Fruit fly (Drosophila melanogaster): Measurements from ENCODE around the gene CG4502.

The CG4502 gene

DNA sequence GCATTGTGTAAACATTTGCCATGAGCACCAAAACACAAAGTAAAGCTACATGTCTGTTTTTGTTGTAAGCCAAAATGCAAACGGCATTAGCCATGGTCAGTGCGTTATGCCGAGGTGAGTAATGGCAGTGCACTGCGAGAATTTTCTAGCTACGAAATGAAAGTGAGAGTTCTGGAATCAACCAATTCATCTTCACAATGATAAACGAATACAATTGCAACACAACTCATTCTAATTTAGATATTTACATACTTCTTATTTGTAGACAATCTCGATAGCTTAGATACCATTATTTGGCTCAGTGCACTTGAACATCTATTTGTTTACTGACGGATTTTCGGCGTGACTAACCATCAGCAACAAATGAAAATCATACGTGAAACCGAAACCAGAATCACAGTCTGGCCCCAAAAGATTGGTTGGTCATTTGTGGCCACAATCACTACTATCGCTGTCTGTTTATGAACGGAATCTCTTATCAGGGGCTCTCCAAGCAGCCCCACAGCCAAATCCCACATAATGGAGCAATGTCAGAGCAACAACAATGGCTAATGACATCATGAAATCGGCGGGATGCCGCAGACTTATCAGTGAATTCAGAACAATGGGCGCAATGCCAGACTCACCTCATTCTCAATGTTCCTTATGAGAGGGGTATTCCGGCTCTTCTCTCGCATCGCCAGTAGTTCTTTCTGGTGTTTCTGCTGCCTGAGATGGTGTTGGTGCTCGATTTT lies 49.0 kb downstream of the CG4502 start (continued):
- TF ChIP-seq Side (GFP tag; optimal IDR thresholded peaks at IDR 0.05): peak; percentile 14
- TF ChIP-seq aop (GFP tag; IDR thresholded peaks at IDR 0.05): no peak
- TF ChIP-seq CG4820 (GFP tag; optimal IDR thresholded peaks at IDR 0.05): peak; percentile 44
- TF ChIP-seq sim (GFP tag; IDR thresholded peaks at IDR 0.05): no peak
- peak; percentile 14 for TF ChIP-seq Sox100B (GFP tag; optimal IDR thresholded peaks at IDR 0.05)
- TF ChIP-seq Dad (GFP tag; optimal IDR thresholded peaks at IDR 0.05): no peak
- peak; percentile 18 for TF ChIP-seq ind (GFP tag; optimal IDR thresholded peaks at IDR 0.05)
- TF ChIP-seq CG12155 (GFP tag; optimal IDR thresholded peaks at IDR 0.05): peak; percentile 4
- no peak for TF ChIP-seq CG18764 (GFP tag; optimal IDR thresholded peaks at IDR 0.05)
- no peak for TF ChIP-seq jing (GFP tag; optimal IDR thresholded peaks at IDR 0.05)
- TF ChIP-seq Blimp-1 (GFP tag; optimal IDR thresholded peaks at IDR 0.05): peak; percentile 76
- TF ChIP-seq CG8281 (tag; optimal IDR thresholded peaks at IDR 0.05): no peak
- TF ChIP-seq Kr (GFP tag; optimal IDR thresholded peaks at IDR 0.05): no peak
- TF ChIP-seq fru (optimal IDR thresholded peaks at IDR 0.05): no peak
- TF ChIP-seq Nf-YB (GFP tag; optimal IDR thresholded peaks at IDR 0.05): no peak
- TF ChIP-seq unc-4 (GFP tag; IDR thresholded peaks at IDR 0.05; ENCODE audit: partially characterized antibody): no peak
- no peak for TF ChIP-seq Dll (GFP tag; IDR thresholded peaks at IDR 0.05; ENCODE audit: partially characterized antibody)
- TF ChIP-seq CG6791 (GFP tag; IDR thresholded peaks at IDR 0.05; ENCODE audit: partially characterized antibody): no peak
- no peak for TF ChIP-seq Dp (GFP tag; optimal IDR thresholded peaks at IDR 0.05)
- no peak for TF ChIP-seq CG32532 (GFP tag; IDR thresholded peaks at IDR 0.05)
- TF ChIP-seq Ravus (GFP tag; IDR thresholded peaks at IDR 0.05): no peak
- TF ChIP-seq dpn (GFP tag; optimal IDR thresholded peaks at IDR 0.05): peak in 1 of 2 experiments; percentile 16
- TF ChIP-seq Mrtf (GFP tag; IDR thresholded peaks at IDR 0.05): no peak
- TF ChIP-seq CG9817 (tag; optimal IDR thresholded peaks at IDR 0.05): peak; percentile 14
- peak; percentile 30 for TF ChIP-seq tap (tag; optimal IDR thresholded peaks at IDR 0.05)
- peak; percentile 14 for TF ChIP-seq CoRest (tag; optimal IDR thresholded peaks at IDR 0.05)
- TF ChIP-seq Bteb2 (GFP tag; optimal IDR thresholded peaks at IDR 0.05): no peak
- TF ChIP-seq cwo (GFP tag; optimal IDR thresholded peaks at IDR 0.05): no peak
- TF ChIP-seq jigr1 (GFP tag; IDR thresholded peaks at IDR 0.05): 0 out of 3 replicates have a peak, but pooled peaks have one; percentile 36
- peak; percentile 45 for TF ChIP-seq row (GFP tag; IDR thresholded peaks at IDR 0.05)
- peak; percentile 23 for TF ChIP-seq CG18599 (GFP tag; optimal IDR thresholded peaks at IDR 0.05)
- no peak for TF ChIP-seq crp (GFP tag; optimal IDR thresholded peaks at IDR 0.05)
- no peak for TF ChIP-seq BtbVII (GFP tag; optimal IDR thresholded peaks at IDR 0.05)
- no peak for TF ChIP-seq MTF-1 (GFP tag; optimal IDR thresholded peaks at IDR 0.05; ENCODE audit: borderline replicate concordance)
- no peak for TF ChIP-seq nerfin-1 (tag; optimal IDR thresholded peaks at IDR 0.05)
- TF ChIP-seq ci (GFP tag; IDR thresholded peaks at IDR 0.05): peak; percentile 64; the same call in 2 of the 3 replicates
- TF ChIP-seq maf-S (GFP tag; optimal IDR thresholded peaks at IDR 0.05): no peak
- TF ChIP-seq Ets97D (GFP tag; optimal IDR thresholded peaks at IDR 0.05): no peak
- TF ChIP-seq CG31365 (tag; optimal IDR thresholded peaks at IDR 0.05): no peak
- no peak for TF ChIP-seq rib (GFP tag; IDR thresholded peaks at IDR 0.05)
- TF ChIP-seq tin (GFP tag; optimal IDR thresholded peaks at IDR 0.05): peak; percentile 13
- no peak for TF ChIP-seq ham (GFP tag; IDR thresholded peaks at IDR 0.05)
- TF ChIP-seq CG1233 (GFP tag; optimal IDR thresholded peaks at IDR 0.05): peak; percentile 21
- no peak for TF ChIP-seq sd (tag; optimal IDR thresholded peaks at IDR 0.05)
- TF ChIP-seq Drgx (GFP tag; IDR thresholded peaks at IDR 0.05): peak; percentile 43; the same call in 1 of the 2 replicates
- no peak for TF ChIP-seq CG14860 (GFP tag; IDR thresholded peaks at IDR 0.05; ENCODE audit: partially characterized antibody)
- no peak for TF ChIP-seq NC2α (GFP tag; optimal IDR thresholded peaks at IDR 0.05)
- peak; percentile 63 for TF ChIP-seq gem (tag; optimal IDR thresholded peaks at IDR 0.05)
- TF ChIP-seq Rfx (GFP tag; IDR thresholded peaks at IDR 0.05): peak; percentile 46
